Worm (Caenorhabditis elegans) whole organism, late embryonic: Measurements from ENCODE around the gene zyg-8.

Experiments
- K09A11.1 ChIP-seq: sonication (generic microtip); optimal IDR thresholded peaks from 2 replicates; lab custom pipeline; 2017; ENCODE audit warnings: antibody characterized with exemption, mild to moderate bottlenecking, missing genetic modification characterization, missing compliant biosample characterization; ENCODE audit not compliant: insufficient read depth
- ama-1 ChIP-seq: fragments of 150-350 bp; optimal IDR thresholded peaks from 2 replicates; lab custom pipeline; 2014
- ceh-14 ChIP-seq: sonication (generic microtip); optimal IDR thresholded peaks from 2 replicates; lab custom pipeline; 2016; ENCODE audit warnings: missing genotype, missing genetic modification characterization, missing compliant biosample characterization
- ceh-24 ChIP-seq: sonication (generic microtip); optimal IDR thresholded peaks from 2 replicates; lab custom pipeline; 2016; ENCODE audit warnings: mild to moderate bottlenecking, missing genetic modification characterization, missing compliant biosample characterization
- pha-2 ChIP-seq: sonication (generic microtip); optimal IDR thresholded peaks from 2 replicates; lab custom pipeline; 2017; ENCODE audit warnings: mild to moderate bottlenecking, missing genetic modification characterization, missing compliant biosample characterization
- syd-9 ChIP-seq: sonication (generic microtip); optimal IDR thresholded peaks from 2 replicates; lab custom pipeline; 2016; ENCODE audit warnings: mild to moderate bottlenecking, missing genetic modification characterization, moderate library complexity, missing compliant biosample characterization
- ttx-3 ChIP-seq: sonication (generic microtip); optimal IDR thresholded peaks from 2 replicates; lab custom pipeline; 2016; ENCODE audit warnings: missing genetic modification reagents, missing genetic modification characterization, missing compliant biosample characterization
- unc-42 ChIP-seq: sonication (generic microtip); optimal IDR thresholded peaks from 2 replicates; lab custom pipeline; 2016; ENCODE audit warnings: missing genotype, missing genetic modification characterization, missing compliant biosample characterization
- unc-86 ChIP-seq: sonication (generic microtip); optimal IDR thresholded peaks from 2 replicates; lab custom pipeline; 2016; ENCODE audit warnings: missing genetic modification characterization, missing compliant biosample characterization

DNA sequence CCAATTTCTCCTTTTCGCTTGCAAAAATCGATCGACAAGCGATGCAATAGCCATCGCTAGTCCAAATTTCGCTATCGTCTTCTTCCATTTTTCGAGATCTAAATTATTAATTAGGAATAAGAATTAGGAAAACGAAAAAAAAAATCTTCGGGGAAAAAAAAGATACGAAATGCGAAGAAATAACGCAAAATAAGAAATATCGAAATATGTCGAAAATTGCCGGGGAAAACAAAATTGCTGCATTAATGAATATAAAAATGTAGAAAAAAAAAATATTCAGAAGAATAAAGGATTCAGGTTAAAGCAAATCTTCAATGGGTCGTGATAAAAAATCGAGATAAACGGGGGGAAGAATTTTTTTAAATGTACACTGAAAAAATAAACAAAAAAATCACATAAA, 9.3 kb upstream of the zyg-8 start, which contains the start of gene Y79H2A.3:
- TF ChIP-seq unc-42 (tag; lab: Kevin White, UChicago) (no peak), ceh-24 (tag; lab: Kevin White, UChicago) (no peak), K09A11.1 (tag; lab: Kevin White, UChicago) (no peak), syd-9 (tag; lab: Kevin White, UChicago) (no peak), unc-86 (tag; lab: Kevin White, UChicago) (no peak), pha-2 (no peak), ceh-14 (tag; lab: Kevin White, UChicago) (no peak), ama-1 (no peak), ttx-3 (tag; lab: Kevin White, UChicago) (no peak)
